Worm (Caenorhabditis elegans): ENCODE measurements around the gene istr-1.

- TF ChIP-seq zag-1 (tag; optimal IDR thresholded peaks at IDR 0.05), result no peak
- TF ChIP-seq ztf-4 (tag; optimal IDR thresholded peaks at IDR 0.05), result no peak
- no peak for TF ChIP-seq vab-15 (tag; optimal IDR thresholded peaks at IDR 0.05)
- TF ChIP-seq mef-2 (tag; optimal IDR thresholded peaks at IDR 0.05), result no peak
- TF ChIP-seq ceh-88 (GFP tag; IDR thresholded peaks at IDR 0.05), result no peak
- no peak for TF ChIP-seq snu-23 (GFP tag; optimal IDR thresholded peaks at IDR 0.05)
- TF ChIP-seq fos-1 (tag; optimal IDR thresholded peaks at IDR 0.05), result no peak
- no peak for TF ChIP-seq ztf-11 (tag; optimal IDR thresholded peaks at IDR 0.05)
- no peak for TF ChIP-seq ets-5 (GFP tag; IDR thresholded peaks at IDR 0.05)
Measured at ce11 chrV:12725893-12726292, 28.2 kb downstream of the istr-1 start, which contains the start of gene R11D1.12.
